Fruit fly (Drosophila melanogaster) S2 (cell line): ENCODE measurements around the gene CG6293.
"Not testable (repeated sequence)": the region's sequence is repeated elsewhere in the genome, so short reads cannot be mapped to it uniquely, and the experiment has no call there.

ENCODE experiments used
- CG8478 ChIP-seq: fragments of >200 bp; optimal IDR thresholded peaks from 2 replicates; lab custom pipeline; 2018
- CTCF ChIP-seq, 2 experiments: fragments of >200 bp; optimal IDR thresholded peaks; 2 replicates each; lab custom pipeline; 2018

The CG6293 gene

dm6 chr3R:10311076-10311744 lies at the start of gene CG6293:
Gene CG6293 (minus strand): TSS chr3R:10311613.
- TF ChIP-seq CTCF (optimal IDR thresholded peaks at IDR 0.05; lab: Kevin White, UChicago), result no peak
- TF ChIP-seq CG8478, result no peak

dm6 chr3R:10357364-10357676 lies 45.9 kb upstream of the CG6293 start:
- peak in 1 of 2 experiments; percentile 40 for TF ChIP-seq CTCF (optimal IDR thresholded peaks at IDR 0.05; lab: Kevin White, UChicago)
- TF ChIP-seq CG8478, result no peak

dm6 chr3R:10356563-10357363 lies 45.4 kb upstream of the CG6293 start:
- TF ChIP-seq CG8478, result no peak
- no peak for TF ChIP-seq CTCF (optimal IDR thresholded peaks at IDR 0.05; lab: Kevin White, UChicago)

- no peak for TF ChIP-seq CTCF (optimal IDR thresholded peaks at IDR 0.05; lab: Kevin White, UChicago)
- no peak for TF ChIP-seq CG8478
Observed at dm6 chr3R:10355840-10356562, 44.6 kb upstream of the CG6293 start.

- no peak for TF ChIP-seq CG8478
- TF ChIP-seq CTCF (optimal IDR thresholded peaks at IDR 0.05; lab: Kevin White, UChicago), result no peak
Observed at dm6 chr3R:10353932-10354703, 42.7 kb upstream of the CG6293 start.

dm6 chr3R:10352844-10353243 lies 41.4 kb upstream of the CG6293 start:
- TF ChIP-seq CTCF (optimal IDR thresholded peaks at IDR 0.05; lab: Kevin White, UChicago) (no peak), CG8478 (no peak)

dm6 chr3R:10351960-10352458 lies 40.6 kb upstream of the CG6293 start:
- no peak for TF ChIP-seq CG8478
- TF ChIP-seq CTCF (optimal IDR thresholded peaks at IDR 0.05; lab: Kevin White, UChicago), result no peak

dm6 chr3R:10350741-10351629 lies 39.6 kb upstream of the CG6293 start:
- TF ChIP-seq CTCF (optimal IDR thresholded peaks at IDR 0.05; lab: Kevin White, UChicago) (no peak), CG8478 (no peak)

- no peak for TF ChIP-seq CG8478
- TF ChIP-seq CTCF (optimal IDR thresholded peaks at IDR 0.05; lab: Kevin White, UChicago), result peak; percentile 13 to 66
Observed at dm6 chr3R:10349987-10350386, 38.6 kb upstream of the CG6293 start, which contains the start of gene jumu. Gene jumu (plus strand): TSS chr3R:10350182.

dm6 chr3R:10348461-10348860 lies 37.0 kb upstream of the CG6293 start, which contains the start of gene CG31406:
Gene CG31406 (plus strand): TSS chr3R:10348761.
- not testable (repeated sequence) for TF ChIP-seq CTCF (optimal IDR thresholded peaks at IDR 0.05; lab: Kevin White, UChicago); CG8478

- not testable (repeated sequence) for TF ChIP-seq CTCF (optimal IDR thresholded peaks at IDR 0.05; lab: Kevin White, UChicago); CG8478
Observed at dm6 chr3R:10340649-10341048, 29.2 kb upstream of the CG6293 start, which contains the start of gene CG18545. Gene CG18545 (plus strand): TSS chr3R:10340949.

- TF ChIP-seq CTCF (optimal IDR thresholded peaks at IDR 0.05; lab: Kevin White, UChicago); CG8478: not testable (repeated sequence)
Observed at dm6 chr3R:10338042-10338441, 26.6 kb upstream of the CG6293 start, which contains the start of gene CG12592. Gene CG12592 (plus strand): TSS chr3R:10338342.

- TF ChIP-seq CTCF (optimal IDR thresholded peaks at IDR 0.05; lab: Kevin White, UChicago), result no peak
Observed at dm6 chr3R:10332823-10333263, 21.4 kb upstream of the CG6293 start, which contains the start of gene sle. Gene sle (plus strand): TSS chr3R:10333115.
